Worm (Caenorhabditis elegans): ENCODE measurements around the gene egas-4.

Gene egas-4

ce11 chrIV:7487554-7488456 lies 9.8 kb downstream of the egas-4 start, which contains the start of the genes his-60 and his-59 (continued):
- TF ChIP-seq Y75B8A.6 (GFP tag; IDR thresholded peaks at IDR 0.05) (no peak), dve-1 (tag; optimal IDR thresholded peaks at IDR 0.05; ENCODE audit: insufficient read depth) (peak; percentile 98), daf-12 (tag; optimal IDR thresholded peaks at IDR 0.05) (no peak), ceh-82 (tag; optimal IDR thresholded peaks at IDR 0.05) (no peak), attf-4 (tag; optimal IDR thresholded peaks at IDR 0.05) (no peak), T26A8.4 (GFP tag; IDR thresholded peaks at IDR 0.05) (no peak), spr-3 (GFP tag; optimal IDR thresholded peaks at IDR 0.05) (no peak)

- TF ChIP-seq nhr-6 (tag; optimal IDR thresholded peaks at IDR 0.05) (peak; percentile 74), lsy-2 (tag; optimal IDR thresholded peaks at IDR 0.05) (peak in 1 of 2 experiments; percentile 79), T20F7.1 (GFP tag; optimal IDR thresholded peaks at IDR 0.05) (peak; percentile 67), tra-1 (GFP tag; IDR thresholded peaks at IDR 0.05) (0 out of 2 replicates have a peak, but pooled peaks have one; percentile 43), daf-16 (GFP tag; optimal IDR thresholded peaks at IDR 0.05) (peak in 1 of 2 experiments; percentile 17), daf-16 (tag; optimal IDR thresholded peaks at IDR 0.05) (peak; percentile 87), mdl-1 (tag; optimal IDR thresholded peaks at IDR 0.05) (no peak), hlh-11 (tag; optimal IDR thresholded peaks at IDR 0.05) (peak; percentile 91), nhr-41 (GFP tag; IDR thresholded peaks at IDR 0.05) (0 out of 2 replicates have a peak, but pooled peaks have one; percentile 20), lin-1 (GFP tag; IDR thresholded peaks at IDR 0.05) (peak; percentile 45; the same call in 1 of the 2 replicates), php-3 (GFP tag; IDR thresholded peaks at IDR 0.05) (0 out of 2 replicates have a peak, but pooled peaks have one; percentile 25), daf-8 (GFP tag; IDR thresholded peaks at IDR 0.05) (no peak), mep-1 (tag; optimal IDR thresholded peaks at IDR 0.05) (peak; percentile 90), F10B5.3 (tag; optimal IDR thresholded peaks at IDR 0.05) (peak; percentile 72), tag-97 (GFP tag; IDR thresholded peaks at IDR 0.05) (no peak), hlh-30 (tag; optimal IDR thresholded peaks at IDR 0.05; ENCODE audit: insufficient read depth) (peak; percentile 11), egl-43 (GFP tag; IDR thresholded peaks at IDR 0.05) (peak; percentile 61), nhr-102 (tag; optimal IDR thresholded peaks at IDR 0.05) (peak; percentile 86), snpc-1.2 (GFP tag; IDR thresholded peaks at IDR 0.05) (peak; percentile 68), set-16 (GFP tag; IDR thresholded peaks at IDR 0.05) (peak; percentile 27; the same call in 1 of the 2 replicates), rbr-2 (tag; optimal IDR thresholded peaks at IDR 0.05) (peak; percentile 74), nhr-42 (GFP tag; IDR thresholded peaks at IDR 0.05) (peak; percentile 79; the same call in 1 of the 2 replicates), ama-1 (optimal IDR thresholded peaks at IDR 0.05) (no peak), spr-3 (GFP tag; optimal IDR thresholded peaks at IDR 0.05) (no peak), nhr-10 (tag; optimal IDR thresholded peaks at IDR 0.05) (peak; percentile 6), zip-11 (GFP tag; IDR thresholded peaks at IDR 0.05) (no peak), attf-4 (tag; optimal IDR thresholded peaks at IDR 0.05) (no peak), egl-27 (tag; optimal IDR thresholded peaks at IDR 0.05) (no peak), aha-1 (tag) (peak; percentile 82), nhr-111 (GFP tag; optimal IDR thresholded peaks at IDR 0.05) (no peak), dmd-8 (GFP tag; IDR thresholded peaks at IDR 0.05) (peak; percentile 68; the same call in 1 of the 2 replicates), dmd-6 (GFP tag; IDR thresholded peaks at IDR 0.05) (peak; percentile 79), arid-1 (GFP tag; conservative IDR thresholded peaks at IDR 0.05) (peak; percentile 4; the same call in 1 of the 2 replicates), F26F4.8 (GFP tag; conservative IDR thresholded peaks at IDR 0.05) (no peak; the same call in 1 of the 2 replicates), mxl-3 (GFP tag; optimal IDR thresholded peaks at IDR 0.05) (no peak), ceh-28 (tag; optimal IDR thresholded peaks at IDR 0.05) (no peak), hmg-1.1 (GFP tag; IDR thresholded peaks at IDR 0.05) (peak; percentile 48; the same call in 1 of the 2 replicates), lim-7 (GFP tag; IDR thresholded peaks at IDR 0.05) (peak; percentile 64), hif-1 (tag; optimal IDR thresholded peaks at IDR 0.05) (peak in 1 of 2 experiments; percentile 22), daf-12 (tag; optimal IDR thresholded peaks at IDR 0.05) (no peak), dve-1 (tag; optimal IDR thresholded peaks at IDR 0.05; ENCODE audit: insufficient read depth) (peak; percentile 98)
Measured at ce11 chrIV:7486201-7486947, 11.3 kb downstream of the egas-4 start, which contains the start of the genes his-61 and his-62. TSS of gene his-61 (minus strand) at chrIV:7486217. TSS of gene his-62 (plus strand) at chrIV:7486545.
